Worm (Caenorhabditis elegans) whole organism, young adult: ENCODE data around the gene C28D4.10.

Source experiments
- B0019.2 ChIP-seq: fragments of 200-800 bp; sonication (Bioruptor generic); conservative IDR thresholded peaks from 2 replicates; pipeline ENCODE4 v1.3.6; 2022; ENCODE audit warnings: missing genetic modification reagents, missing genetic modification characterization, missing compliant biosample characterization
- C17E4.6 ChIP-seq: fragments of 200-800 bp; sonication (Bioruptor generic); IDR thresholded peaks from 2 replicates; pipeline ENCODE4 v1.3.6; 2022; ENCODE audit warnings: missing genetic modification reagents, missing genetic modification characterization, missing compliant biosample characterization
- D2030.7 ChIP-seq: fragments of 200-800 bp; sonication (Bioruptor generic); IDR thresholded peaks from 2 replicates; pipeline ENCODE4 v1.3.6; 2022; ENCODE audit warnings: missing genetic modification reagents, missing genetic modification characterization, missing compliant biosample characterization
- F23B12.7 ChIP-seq: sonication (generic microtip); optimal IDR thresholded peaks from 2 replicates; lab custom pipeline; 2017; ENCODE audit warnings: missing genetic modification characterization, mild to moderate bottlenecking, missing compliant biosample characterization, antibody characterized with exemption, moderate library complexity; ENCODE audit not compliant: insufficient read depth
- F52B5.7 ChIP-seq: sonication (generic microtip); optimal IDR thresholded peaks from 2 replicates; lab custom pipeline; 2016; ENCODE audit warnings: mild to moderate bottlenecking, missing genetic modification characterization, missing compliant biosample characterization
- F55B11.4 ChIP-seq: sonication (generic microtip); optimal IDR thresholded peaks from 2 replicates; lab custom pipeline; 2016; ENCODE audit warnings: missing compliant biosample characterization, missing genetic modification characterization, borderline replicate concordance; ENCODE audit not compliant: insufficient read depth
- K11D2.4 ChIP-seq: fragments of 200-800 bp; sonication (Bioruptor generic); IDR thresholded peaks from 2 replicates; pipeline ENCODE4 v1.3.6; 2022; ENCODE audit warnings: missing genetic modification reagents, missing genetic modification characterization, missing compliant biosample characterization
- K12H6.12 ChIP-seq: fragments of 200-800 bp; sonication (Bioruptor generic); optimal IDR thresholded peaks from 2 replicates; lab custom pipeline; 2018; ENCODE audit warnings: mild to moderate bottlenecking, missing genetic modification characterization, missing compliant biosample characterization
- Y53G8AR.9 ChIP-seq: fragments of 200-800 bp; sonication (Bioruptor generic); conservative IDR thresholded peaks from 2 replicates; pipeline ENCODE4 v1.3.6; 2022; ENCODE audit warnings: missing genetic modification reagents, missing genetic modification characterization, missing compliant biosample characterization
- aptf-2 ChIP-seq: fragments of 200-800 bp; sonication (Bioruptor generic); conservative IDR thresholded peaks from 2 replicates; pipeline ENCODE4 v1.3.6; 2022; ENCODE audit warnings: missing genetic modification reagents, missing genetic modification characterization, missing compliant biosample characterization
- atf-7 ChIP-seq: sonication (generic microtip); optimal IDR thresholded peaks from 2 replicates; lab custom pipeline; 2017; ENCODE audit warnings: mild to moderate bottlenecking, missing genetic modification characterization, missing compliant biosample characterization
- attf-5 ChIP-seq: fragments of 200-800 bp; sonication (Bioruptor generic); optimal IDR thresholded peaks from 2 replicates; lab custom pipeline; 2018; ENCODE audit warnings: mild to moderate bottlenecking, missing genetic modification characterization, missing compliant biosample characterization
- cebp-2 ChIP-seq: fragments of 200-800 bp; sonication (Bioruptor generic); IDR thresholded peaks from 2 replicates; pipeline ENCODE4 v1.3.6; 2022; ENCODE audit warnings: missing genetic modification characterization, missing compliant biosample characterization
- ceh-27 ChIP-seq: fragments of 200-800 bp; sonication (Bioruptor generic); optimal IDR thresholded peaks from 2 replicates; lab custom pipeline; 2018; ENCODE audit warnings: mild to moderate bottlenecking, missing genetic modification characterization, moderate library complexity, missing compliant biosample characterization
- ceh-40 ChIP-seq: fragments of 200-800 bp; sonication (Bioruptor generic); IDR thresholded peaks from 2 replicates; pipeline ENCODE4 v1.3.6; 2022; ENCODE audit warnings: missing genetic modification characterization, missing compliant biosample characterization
- chd-7 ChIP-seq: sonication (generic microtip); optimal IDR thresholded peaks from 2 replicates; lab custom pipeline; 2016; ENCODE audit warnings: mild to moderate bottlenecking, missing genetic modification characterization, moderate library complexity, missing compliant biosample characterization
- die-1 ChIP-seq: sonication (generic microtip); optimal IDR thresholded peaks from 2 replicates; lab custom pipeline; 2016; ENCODE audit warnings: missing genotype, mild to moderate bottlenecking, missing genetic modification characterization, missing compliant biosample characterization
- dpff-1 ChIP-seq: sonication (generic microtip); optimal IDR thresholded peaks from 2 replicates; lab custom pipeline; 2017; ENCODE audit warnings: mild to moderate bottlenecking, missing genetic modification characterization, missing compliant biosample characterization
- efl-1 ChIP-seq: fragments of 150-350 bp; optimal IDR thresholded peaks from 2 replicates; lab custom pipeline; 2014; ENCODE audit warnings: missing biosample characterization, missing genetic modification reagents, missing genetic modification characterization
- hmg-1.2 ChIP-seq: fragments of 200-800 bp; sonication (Bioruptor generic); IDR thresholded peaks from 2 replicates; pipeline ENCODE4 v1.3.6; 2022; ENCODE audit warnings: missing genetic modification reagents, missing genetic modification characterization, missing compliant biosample characterization
- hmg-20 ChIP-seq: fragments of 200-800 bp; sonication (Bioruptor generic); IDR thresholded peaks from 2 replicates; pipeline ENCODE4 v1.3.6; 2022; ENCODE audit warnings: missing genetic modification reagents, missing genetic modification characterization, missing compliant biosample characterization
- hrde-1 ChIP-seq: sonication (generic microtip); optimal IDR thresholded peaks from 2 replicates; lab custom pipeline; 2016; ENCODE audit warnings: missing genetic modification characterization, mild to moderate bottlenecking, missing compliant biosample characterization, moderate library complexity, missing genotype, missing genetic modification reagents, borderline replicate concordance
- lin-35 ChIP-seq, 3 experiments: fragments of 150-350 bp in 2 of 3; sonication (generic microtip) in 1 of 3; optimal IDR thresholded peaks; 2 replicates each; lab custom pipeline; 2014 to 2018; ENCODE audit warnings: missing biosample characterization in 3 of 3, missing genetic modification characterization in 3 of 3, missing genetic modification reagents in 3 of 3
- lin-40 ChIP-seq: sonication (generic microtip); optimal IDR thresholded peaks from 2 replicates; lab custom pipeline; 2016; ENCODE audit warnings: missing genetic modification characterization, mild to moderate bottlenecking, missing compliant biosample characterization, missing genotype, missing genetic modification reagents
- lsy-27 ChIP-seq: sonication (generic microtip); optimal IDR thresholded peaks from 2 replicates; lab custom pipeline; 2017; ENCODE audit warnings: missing genetic modification characterization, mild to moderate bottlenecking, missing compliant biosample characterization, antibody characterized with exemption, missing genotype, borderline replicate concordance; ENCODE audit not compliant: insufficient read depth
- madf-10 ChIP-seq: sonication (generic microtip); optimal IDR thresholded peaks from 2 replicates; lab custom pipeline; 2016; ENCODE audit warnings: mild to moderate bottlenecking, missing genetic modification characterization, missing compliant biosample characterization
- mcd-1 ChIP-seq: fragments of 200-800 bp; sonication (Bioruptor generic); IDR thresholded peaks from 2 replicates; pipeline ENCODE4 v1.3.6; 2022; ENCODE audit warnings: missing genetic modification reagents, missing genetic modification characterization, missing compliant biosample characterization
- nfyb-1 ChIP-seq: fragments of 200-800 bp; sonication (Bioruptor generic); IDR thresholded peaks from 2 replicates; pipeline ENCODE4 v1.3.6; 2022; ENCODE audit warnings: missing genetic modification reagents, missing genetic modification characterization, missing compliant biosample characterization
- nhr-179 ChIP-seq: sonication (generic microtip); optimal IDR thresholded peaks from 2 replicates; lab custom pipeline; 2016; ENCODE audit warnings: mild to moderate bottlenecking, missing genetic modification characterization, missing compliant biosample characterization
- nhr-27 ChIP-seq: fragments of 200-800 bp; sonication (Bioruptor generic); optimal IDR thresholded peaks from 2 replicates; lab custom pipeline; 2018; ENCODE audit warnings: mild to moderate bottlenecking, missing genetic modification characterization, moderate library complexity, missing compliant biosample characterization
- nhr-80 ChIP-seq: sonication (generic microtip); optimal IDR thresholded peaks from 2 replicates; lab custom pipeline; 2016; ENCODE audit warnings: missing genetic modification characterization, missing compliant biosample characterization
- pbrm-1 ChIP-seq: fragments of 200-800 bp; sonication (Bioruptor generic); IDR thresholded peaks from 2 replicates; pipeline ENCODE4 v1.3.6; 2022; ENCODE audit warnings: missing genetic modification reagents, missing genetic modification characterization, missing compliant biosample characterization
- sdz-38 ChIP-seq: sonication (generic microtip); optimal IDR thresholded peaks from 2 replicates; lab custom pipeline; 2016; ENCODE audit warnings: missing genotype, missing genetic modification characterization, missing compliant biosample characterization
- snpc-4 ChIP-seq, 5 experiments: fragments of 150-350 bp in 1 of 5; sonication (generic microtip) in 4 of 5; optimal IDR thresholded peaks; 2 replicates each; lab custom pipeline; 2014 to 2018; ENCODE audit warnings: missing genetic modification characterization in 5 of 5, missing biosample characterization in 3 of 5, antibody characterized with exemption in 2 of 5, mild to moderate bottlenecking in 2 of 5, missing compliant biosample characterization in 2 of 5, missing genotype in 2 of 5, moderate library complexity in 2 of 5, missing genetic modification reagents in 1 of 5
- somi-1 ChIP-seq: fragments of 200-800 bp; sonication (Bioruptor generic); optimal IDR thresholded peaks from 2 replicates; lab custom pipeline; 2018; ENCODE audit warnings: mild to moderate bottlenecking, missing genetic modification characterization, missing compliant biosample characterization
- tbp1 ChIP-seq: fragments of 200-800 bp; sonication (Bioruptor generic); optimal IDR thresholded peaks from 2 replicates; lab custom pipeline; 2018; ENCODE audit warnings: mild to moderate bottlenecking, missing genetic modification characterization, missing compliant biosample characterization
- tbx-9 ChIP-seq: sonication (generic microtip); optimal IDR thresholded peaks from 2 replicates; lab custom pipeline; 2016; ENCODE audit warnings: borderline replicate concordance, missing genetic modification characterization, inconsistent platforms, missing compliant biosample characterization
- tlf-1 ChIP-seq: fragments of 200-800 bp; sonication (Bioruptor generic); optimal IDR thresholded peaks from 2 replicates; lab custom pipeline; 2018; ENCODE audit warnings: mild to moderate bottlenecking, missing genetic modification characterization, missing compliant biosample characterization
- xnd-1 ChIP-seq: sonication (generic microtip); optimal IDR thresholded peaks from 2 replicates; lab custom pipeline; 2016; ENCODE audit warnings: missing genotype, missing genetic modification reagents, missing genetic modification characterization, missing compliant biosample characterization
- zfh-2 ChIP-seq: fragments of 200-800 bp; sonication (Bioruptor generic); conservative IDR thresholded peaks from 2 replicates; pipeline ENCODE4 v1.3.6; 2022; ENCODE audit warnings: missing genetic modification reagents, missing genetic modification characterization, missing compliant biosample characterization
- ztf-18 ChIP-seq: sonication (generic microtip); optimal IDR thresholded peaks from 2 replicates; lab custom pipeline; 2016; ENCODE audit warnings: missing genotype, mild to moderate bottlenecking, missing genetic modification characterization, missing compliant biosample characterization

Gene C28D4.10

DNA sequence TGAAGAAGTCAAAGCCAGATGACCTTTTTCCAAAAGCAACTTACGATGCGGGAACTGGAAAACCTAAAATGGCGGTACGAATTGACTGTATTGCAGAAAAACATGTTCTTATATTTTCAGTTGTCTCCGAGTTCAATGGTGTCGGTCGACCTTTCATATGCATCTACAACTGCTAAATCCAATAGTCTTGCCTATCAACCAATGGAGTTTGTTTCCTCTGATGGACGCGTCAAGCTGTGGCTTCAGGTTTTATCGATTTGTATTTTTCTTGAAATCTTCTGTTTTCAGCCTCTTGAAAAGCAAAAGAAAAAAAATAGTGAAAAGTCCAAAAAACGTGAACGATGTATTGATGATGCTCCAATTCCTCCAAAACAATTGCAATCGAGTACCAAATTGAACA is 24.0 kb upstream of the C28D4.10 start (continued):
- TF ChIP-seq aptf-2 (GFP tag; lab: Robert Waterston, UW): no peak
- no peak for TF ChIP-seq F23B12.7 (tag; lab: Kevin White, UChicago)

ce11 chrIV:9716490-9716889 is 21.8 kb upstream of the C28D4.10 start:
- TF ChIP-seq tlf-1 (GFP tag; lab: Kevin White, UChicago): no peak
- peak; percentile 72 for TF ChIP-seq nhr-80 (tag; lab: Kevin White, UChicago)
- TF ChIP-seq nhr-179 (tag; lab: Kevin White, UChicago): no peak
- no peak for TF ChIP-seq Y53G8AR.9 (GFP tag; lab: Robert Waterston, UW)
- TF ChIP-seq ceh-40 (GFP tag; lab: Robert Waterston, UW): no peak

- no peak for TF ChIP-seq nhr-27 (tag; lab: Kevin White, UChicago)
- no peak for TF ChIP-seq hrde-1 (tag; lab: Kevin White, UChicago)
Measured at ce11 chrIV:9717844-9718243, 20.4 kb upstream of the C28D4.10 start.

ce11 chrIV:9718396-9718795 is 19.9 kb upstream of the C28D4.10 start:
- TF ChIP-seq snpc-4 (GFP tag; optimal IDR thresholded peaks at IDR 0.05; lab: Kevin White, UChicago) (no peak), snpc-4 (tag; optimal IDR thresholded peaks at IDR 0.05; lab: Kevin White, UChicago) (peak in 3 of 4 experiments; percentile 19 to 23 (median 21)), xnd-1 (tag; lab: Kevin White, UChicago) (no peak), hmg-1.2 (GFP tag; lab: Robert Waterston, UW) (peak; percentile 70; the same call in 1 of the 2 replicates), hmg-20 (no peak), lin-35 (GFP tag; optimal IDR thresholded peaks at IDR 0.05; lab: Kevin White, UChicago) (peak in 1 of 3 experiments; percentile 49), lin-40 (peak; percentile 76), chd-7 (tag; lab: Kevin White, UChicago) (peak; percentile 5), F55B11.4 (tag; lab: Kevin White, UChicago) (no peak), K12H6.12 (peak; percentile 67), K11D2.4 (GFP tag; lab: Robert Waterston, UW) (peak; percentile 35; the same call in 1 of the 2 replicates), attf-5 (GFP tag; lab: Kevin White, UChicago) (peak; percentile 74), die-1 (tag; lab: Kevin White, UChicago) (no peak), nfyb-1 (GFP tag; lab: Robert Waterston, UW) (0 out of 2 replicates have a peak, but pooled peaks have one; percentile 36), dpff-1 (no peak), madf-10 (tag; lab: Kevin White, UChicago) (peak; percentile 97), tbx-9 (tag; lab: Kevin White, UChicago) (no peak), cebp-2 (GFP tag; lab: Robert Waterston, UW) (no peak), pbrm-1 (GFP tag; lab: Robert Waterston, UW) (peak; percentile 35; the same call in 1 of the 2 replicates), mcd-1 (peak; percentile 43; the same call in 1 of the 2 replicates), Y53G8AR.9 (GFP tag; lab: Robert Waterston, UW) (0 out of 2 replicates have a peak, but pooled peaks have one; percentile 22), C17E4.6 (GFP tag; lab: Robert Waterston, UW) (no peak), sdz-38 (tag; lab: Kevin White, UChicago) (no peak), ceh-27 (GFP tag; lab: Kevin White, UChicago) (no peak), atf-7 (tag; lab: Kevin White, UChicago) (peak; percentile 18), F52B5.7 (tag; lab: Kevin White, UChicago) (no peak), lsy-27 (no peak), nhr-80 (tag; lab: Kevin White, UChicago) (peak; percentile 94), zfh-2 (GFP tag; lab: Robert Waterston, UW) (no peak), somi-1 (peak; percentile 17), B0019.2 (GFP tag; lab: Robert Waterston, UW) (no peak), efl-1 (GFP tag; lab: Kevin White, UChicago) (no peak), tbp1 (GFP tag; lab: Kevin White, UChicago) (peak; percentile 18), ztf-18 (tag; lab: Kevin White, UChicago) (peak; percentile 9), D2030.7 (no peak)
- TF ChIP-seq, all 124 proteins: peak for 18
